Worm (Caenorhabditis elegans) whole organism, young adult: ENCODE results near the gene srbc-63.
A peak's percentile ranks its signal among the peaks of the same experiment; 100 is the strongest.
"Not testable (repeated sequence)": the region's sequence is repeated elsewhere in the genome, so short reads cannot be mapped to it uniquely, and the experiment has no call there.

ENCODE experiments used
- B0261.1 ChIP-seq: sonication (generic microtip); optimal IDR thresholded peaks from 2 replicates; lab custom pipeline; 2016; ENCODE audit warnings: mild to moderate bottlenecking, missing genetic modification characterization, moderate library complexity, missing compliant biosample characterization
- B0336.3 ChIP-seq: fragments of 200-800 bp; sonication (Bioruptor generic); IDR thresholded peaks from 2 replicates; pipeline ENCODE4 v1.3.6; 2022; ENCODE audit warnings: missing genetic modification characterization, missing compliant biosample characterization
- F23B12.7 ChIP-seq: sonication (generic microtip); optimal IDR thresholded peaks from 2 replicates; lab custom pipeline; 2017; ENCODE audit warnings: missing genetic modification characterization, mild to moderate bottlenecking, missing compliant biosample characterization, antibody characterized with exemption, moderate library complexity; ENCODE audit not compliant: insufficient read depth
- F55B11.4 ChIP-seq: sonication (generic microtip); optimal IDR thresholded peaks from 2 replicates; lab custom pipeline; 2016; ENCODE audit warnings: missing compliant biosample characterization, missing genetic modification characterization, borderline replicate concordance; ENCODE audit not compliant: insufficient read depth
- Y53F4B.3 ChIP-seq: fragments of 200-800 bp; sonication (Bioruptor generic); IDR thresholded peaks from 2 replicates; pipeline ENCODE4 v1.3.6; 2022; ENCODE audit warnings: missing genetic modification reagents, missing genetic modification characterization, missing compliant biosample characterization
- Y53G8AR.9 ChIP-seq: fragments of 200-800 bp; sonication (Bioruptor generic); conservative IDR thresholded peaks from 2 replicates; pipeline ENCODE4 v1.3.6; 2022; ENCODE audit warnings: missing genetic modification reagents, missing genetic modification characterization, missing compliant biosample characterization
- aptf-2 ChIP-seq: fragments of 200-800 bp; sonication (Bioruptor generic); conservative IDR thresholded peaks from 2 replicates; pipeline ENCODE4 v1.3.6; 2022; ENCODE audit warnings: missing genetic modification reagents, missing genetic modification characterization, missing compliant biosample characterization
- aptf-3 ChIP-seq: fragments of 200-800 bp; sonication (Bioruptor generic); IDR thresholded peaks from 2 replicates; pipeline ENCODE4 v1.3.6; 2022; ENCODE audit warnings: missing genetic modification characterization, missing compliant biosample characterization
- atf-7 ChIP-seq: sonication (generic microtip); optimal IDR thresholded peaks from 2 replicates; lab custom pipeline; 2017; ENCODE audit warnings: mild to moderate bottlenecking, missing genetic modification characterization, missing compliant biosample characterization
- attf-3 ChIP-seq: fragments of 200-800 bp; sonication (Bioruptor generic); conservative IDR thresholded peaks from 2 replicates; pipeline ENCODE4 v1.3.6; 2022; ENCODE audit warnings: missing genetic modification reagents, missing genetic modification characterization, missing compliant biosample characterization
- bed-1 ChIP-seq: fragments of 200-800 bp; sonication (Bioruptor generic); IDR thresholded peaks from 2 replicates; pipeline ENCODE4 v1.3.6; 2022; ENCODE audit warnings: missing genetic modification reagents, missing genetic modification characterization, missing compliant biosample characterization
- cebp-2 ChIP-seq: fragments of 200-800 bp; sonication (Bioruptor generic); IDR thresholded peaks from 2 replicates; pipeline ENCODE4 v1.3.6; 2022; ENCODE audit warnings: missing genetic modification characterization, missing compliant biosample characterization
- ceh-79 ChIP-seq: sonication (generic microtip); optimal IDR thresholded peaks from 2 replicates; lab custom pipeline; 2017; ENCODE audit warnings: mild to moderate bottlenecking, missing genetic modification characterization, missing compliant biosample characterization
- egl-18 ChIP-seq: fragments of 200-800 bp; sonication (Bioruptor generic); IDR thresholded peaks from 2 replicates; pipeline ENCODE4 v1.3.6; 2022; ENCODE audit warnings: missing genetic modification reagents, missing genetic modification characterization, missing compliant biosample characterization
- hsf-1 ChIP-seq: fragments of 200-800 bp; sonication (Bioruptor generic); IDR thresholded peaks from 2 replicates; pipeline ENCODE4 v1.3.6; 2022; ENCODE audit warnings: missing genetic modification reagents, missing genetic modification characterization, missing compliant biosample characterization
- lag-1 ChIP-seq: fragments of 200-800 bp; sonication (Bioruptor generic); IDR thresholded peaks from 2 replicates; pipeline ENCODE4 v1.3.6; 2022; ENCODE audit warnings: missing genetic modification reagents, missing genetic modification characterization, missing compliant biosample characterization
- let-526 ChIP-seq: fragments of 200-800 bp; sonication (Bioruptor generic); IDR thresholded peaks from 2 replicates; pipeline ENCODE4 v1.3.6; 2022; ENCODE audit warnings: missing genetic modification reagents, missing genetic modification characterization, missing compliant biosample characterization
- lsy-27 ChIP-seq: sonication (generic microtip); optimal IDR thresholded peaks from 2 replicates; lab custom pipeline; 2017; ENCODE audit warnings: missing genetic modification characterization, mild to moderate bottlenecking, missing compliant biosample characterization, antibody characterized with exemption, missing genotype, borderline replicate concordance; ENCODE audit not compliant: insufficient read depth
- madf-10 ChIP-seq: sonication (generic microtip); optimal IDR thresholded peaks from 2 replicates; lab custom pipeline; 2016; ENCODE audit warnings: mild to moderate bottlenecking, missing genetic modification characterization, missing compliant biosample characterization
- madf-8 ChIP-seq: fragments of 200-800 bp; sonication (Bioruptor generic); conservative IDR thresholded peaks from 2 replicates; pipeline ENCODE4 v1.3.6; 2022; ENCODE audit warnings: missing genetic modification reagents, missing genetic modification characterization, missing compliant biosample characterization
- nfya-2 ChIP-seq: fragments of 200-800 bp; sonication (Bioruptor generic); IDR thresholded peaks from 2 replicates; pipeline ENCODE4 v1.3.6; 2022; ENCODE audit warnings: missing genetic modification reagents, missing genetic modification characterization, missing compliant biosample characterization
- nhr-120 ChIP-seq: fragments of 200-800 bp; sonication (Bioruptor generic); IDR thresholded peaks from 2 replicates; pipeline ENCODE4 v1.3.6; 2022; ENCODE audit warnings: missing genetic modification characterization, missing compliant biosample characterization
- nhr-90 ChIP-seq: sonication (generic microtip); optimal IDR thresholded peaks from 2 replicates; lab custom pipeline; 2016; ENCODE audit warnings: missing genotype, mild to moderate bottlenecking, missing genetic modification characterization, missing compliant biosample characterization
- repo-1 ChIP-seq: sonication (generic microtip); optimal IDR thresholded peaks from 2 replicates; lab custom pipeline; 2017; ENCODE audit warnings: mild to moderate bottlenecking, missing genetic modification characterization, missing compliant biosample characterization
- rpc-1 ChIP-seq, 2 experiments: fragments of 150-350 bp in 1 of 2; sonication (generic microtip) in 1 of 2; optimal IDR thresholded peaks; 2 replicates each; lab custom pipeline; 2014 to 2018; ENCODE audit warnings: missing biosample characterization in 1 of 2, missing genetic modification characterization in 1 of 2, missing genetic modification reagents in 1 of 2, missing genotype in 1 of 2
- tbp1 ChIP-seq: fragments of 200-800 bp; sonication (Bioruptor generic); optimal IDR thresholded peaks from 2 replicates; lab custom pipeline; 2018; ENCODE audit warnings: mild to moderate bottlenecking, missing genetic modification characterization, missing compliant biosample characterization
- tlf-1 ChIP-seq: fragments of 200-800 bp; sonication (Bioruptor generic); optimal IDR thresholded peaks from 2 replicates; lab custom pipeline; 2018; ENCODE audit warnings: mild to moderate bottlenecking, missing genetic modification characterization, missing compliant biosample characterization
- ztf-25 ChIP-seq: fragments of 200-800 bp; sonication (Bioruptor generic); IDR thresholded peaks from 2 replicates; pipeline ENCODE4 v1.3.6; 2022; ENCODE audit warnings: missing genetic modification reagents, missing genetic modification characterization, missing compliant biosample characterization
- ztf-26 ChIP-seq: sonication (generic microtip); optimal IDR thresholded peaks from 2 replicates; lab custom pipeline; 2017; ENCODE audit warnings: missing genetic modification characterization, missing compliant biosample characterization
- ztf-6 ChIP-seq: fragments of 200-800 bp; sonication (Bioruptor generic); IDR thresholded peaks from 2 replicates; pipeline ENCODE4 v1.3.6; 2022; ENCODE audit warnings: missing genetic modification reagents, missing genetic modification characterization, missing compliant biosample characterization

Gene srbc-63

DNA sequence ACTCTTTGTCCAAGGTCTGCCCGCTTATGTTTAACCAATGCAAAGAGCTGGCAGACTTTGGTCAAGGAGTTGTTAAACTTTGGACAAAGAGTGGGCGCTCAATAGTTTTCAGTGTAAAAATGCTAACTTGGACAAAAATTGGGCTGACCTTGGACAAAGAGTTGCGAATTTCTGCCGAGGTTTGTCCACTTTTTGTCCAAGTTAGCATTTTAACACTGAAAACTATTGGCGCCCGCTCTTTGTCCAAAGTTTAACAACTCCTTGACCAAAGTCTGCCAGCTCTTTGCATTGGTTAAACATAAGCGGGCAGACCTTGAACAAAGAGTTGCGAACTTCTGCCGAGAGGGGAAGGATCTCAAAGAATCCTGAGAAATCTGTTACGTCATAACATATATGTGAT lies 21.1 kb upstream of the srbc-63 start:
- TF ChIP-seq hsf-1 (GFP tag; lab: Robert Waterston, UW) (peak; percentile 35; the same call in 1 of the 2 replicates), nhr-120 (peak; percentile 88; the same call in 1 of the 2 replicates), cebp-2 (GFP tag; lab: Robert Waterston, UW) (0 out of 2 replicates have a peak, but pooled peaks have one; percentile 57), madf-8 (GFP tag; lab: Robert Waterston, UW) (peak; percentile 38; the same call in 1 of the 2 replicates), aptf-2 (GFP tag; lab: Robert Waterston, UW) (peak; percentile 18; the same call in 1 of the 2 replicates), egl-18 (GFP tag; lab: Robert Waterston, UW) (peak; percentile 72; the same call in 1 of the 2 replicates)

DNA sequence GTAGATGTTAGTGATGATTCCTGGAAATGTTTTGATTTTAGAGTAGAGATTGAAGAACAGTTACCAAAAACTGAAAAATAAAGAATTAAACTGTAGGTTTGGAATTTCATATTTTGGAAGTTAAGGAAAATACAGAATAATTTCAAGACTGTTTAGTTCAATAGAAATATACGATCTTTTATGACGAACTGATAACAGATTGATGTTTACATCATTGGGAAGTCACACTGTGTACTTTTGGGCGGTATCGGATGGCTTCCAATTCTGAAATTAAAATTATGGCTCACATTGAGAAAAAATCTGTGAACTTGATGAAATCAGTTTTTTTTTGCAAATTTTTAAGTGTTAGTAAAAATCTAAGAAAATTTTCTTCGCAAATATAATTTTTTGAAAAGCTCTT lies 19.9 kb upstream of the srbc-63 start, which contains the start of gene T26H5.8:
Gene T26H5.8 (minus strand): TSS at position 270 of the 400 bp plus-strand sequence.
- TF ChIP-seq lsy-27 (tag; lab: Kevin White, UChicago) (no peak), Y53G8AR.9 (no peak)

DNA sequence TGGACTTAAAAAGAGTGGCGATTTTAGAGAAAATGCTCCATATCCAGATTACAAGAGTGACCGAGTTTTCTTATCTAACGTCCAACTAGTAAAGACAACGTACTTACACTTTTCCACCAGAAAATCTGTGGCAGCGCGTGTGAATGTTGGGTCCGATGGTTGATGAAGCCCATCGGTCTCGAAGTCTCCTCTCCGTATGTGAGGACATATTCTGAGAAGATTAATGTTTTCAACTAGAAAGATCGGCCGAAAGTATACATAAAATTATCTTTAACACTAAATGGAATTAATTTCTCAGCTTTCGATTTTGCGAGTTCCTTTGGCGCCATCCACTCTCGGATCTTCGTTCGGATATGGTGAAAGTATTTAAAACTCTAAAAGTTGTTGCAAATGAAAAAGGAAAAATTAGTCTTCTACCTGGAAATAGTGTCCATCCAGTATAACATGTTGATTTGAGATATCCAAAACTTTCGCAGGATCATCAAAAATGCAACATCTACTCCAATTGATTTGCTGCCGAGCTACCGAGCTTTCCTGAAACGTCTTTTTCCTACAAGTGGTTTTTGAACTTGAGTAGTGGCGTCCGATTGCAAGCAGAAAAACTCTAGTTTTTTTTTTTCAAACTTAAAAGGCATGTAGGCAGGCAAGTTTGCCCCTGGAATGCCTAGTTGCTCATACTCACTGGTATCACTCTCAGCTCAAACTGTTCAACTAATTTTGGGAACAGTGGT lies 19.0 kb upstream of the srbc-63 start:
- TF ChIP-seq lag-1 (GFP tag; lab: Robert Waterston, UW) (0 out of 2 replicates have a peak, but pooled peaks have one; percentile 66), repo-1 (no peak), madf-10 (tag; lab: Kevin White, UChicago) (no peak), atf-7 (tag; lab: Kevin White, UChicago) (no peak), bed-1 (0 out of 2 replicates have a peak, but pooled peaks have one; percentile 12), ceh-79 (no peak), nhr-90 (tag; lab: Kevin White, UChicago) (no peak), aptf-2 (GFP tag; lab: Robert Waterston, UW) (0 out of 2 replicates have a peak, but pooled peaks have one; percentile 61), nfya-2 (GFP tag; lab: Robert Waterston, UW) (0 out of 2 replicates have a peak, but pooled peaks have one; percentile 35), hsf-1 (GFP tag; lab: Robert Waterston, UW) (no peak), tlf-1 (GFP tag; lab: Kevin White, UChicago) (no peak), ztf-6 (GFP tag; lab: Robert Waterston, UW) (peak; percentile 63; the same call in 1 of the 2 replicates), F55B11.4 (peak; percentile 20), ztf-26 (tag; lab: Kevin White, UChicago) (no peak), B0336.3 (GFP tag; lab: Robert Waterston, UW) (no peak), F23B12.7 (tag; lab: Kevin White, UChicago) (no peak), attf-3 (0 out of 2 replicates have a peak, but pooled peaks have one; percentile 14)

DNA sequence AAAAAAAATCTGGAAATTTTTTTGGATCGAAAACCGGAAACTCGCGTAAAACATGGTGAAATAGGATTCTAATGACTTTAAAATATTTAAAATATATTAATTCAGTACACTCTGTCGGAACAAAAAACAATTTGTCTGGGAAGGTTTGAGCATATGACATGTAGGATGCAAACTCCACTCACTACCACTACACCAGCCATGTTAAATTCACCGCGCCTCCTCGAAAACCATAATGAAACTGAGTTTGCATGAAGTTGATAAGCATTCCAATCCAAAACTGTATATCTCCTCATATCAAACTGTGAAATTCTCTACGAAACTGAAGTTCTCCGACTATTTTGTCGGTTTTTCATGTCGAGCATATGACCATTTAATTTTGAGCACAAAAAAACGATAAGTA lies 16.6 kb upstream of the srbc-63 start:
- TF ChIP-seq aptf-3 (GFP tag; lab: Robert Waterston, UW), result 0 out of 2 replicates have a peak, but pooled peaks have one; percentile 56
- peak; percentile 86 for TF ChIP-seq tbp1 (GFP tag; lab: Kevin White, UChicago)
- peak; percentile 49; the same call in 1 of the 2 replicates for TF ChIP-seq Y53F4B.3 (GFP tag; lab: Robert Waterston, UW)
- peak; percentile 64 for TF ChIP-seq B0261.1
- TF ChIP-seq let-526 (GFP tag; lab: Robert Waterston, UW), result 0 out of 2 replicates have a peak, but pooled peaks have one; percentile 13
- peak; percentile 68; the same call in 1 of the 2 replicates for TF ChIP-seq hsf-1 (GFP tag; lab: Robert Waterston, UW)
- peak; percentile 76; the same call in 1 of the 2 replicates for TF ChIP-seq cebp-2 (GFP tag; lab: Robert Waterston, UW)
- TF ChIP-seq ztf-25 (GFP tag; lab: Robert Waterston, UW), result peak; percentile 87; the same call in 1 of the 2 replicates
- TF ChIP-seq rpc-1 (optimal IDR thresholded peaks at IDR 0.05; lab: Kevin White, UChicago), result not testable (repeated sequence)
- peak; percentile 58 for TF ChIP-seq rpc-1 (tag; optimal IDR thresholded peaks at IDR 0.05; lab: Kevin White, UChicago)
